Worm (Caenorhabditis elegans): ENCODE data around the gene ccm-3.

- no peak for TF ChIP-seq nhr-12 (tag; optimal IDR thresholded peaks at IDR 0.05)
- no peak for TF ChIP-seq unc-39 (tag; optimal IDR thresholded peaks at IDR 0.05)
- no peak for TF ChIP-seq mab-5 (tag; optimal IDR thresholded peaks at IDR 0.05)
- TF ChIP-seq lsy-2 (tag; optimal IDR thresholded peaks at IDR 0.05) = no peak
- TF ChIP-seq sptf-1 (tag; optimal IDR thresholded peaks at IDR 0.05) = no peak
- TF ChIP-seq elt-1 (tag; optimal IDR thresholded peaks at IDR 0.05; ENCODE audit: borderline replicate concordance, insufficient read depth) = no peak
- TF ChIP-seq unc-120 (tag; optimal IDR thresholded peaks at IDR 0.05; ENCODE audit: poor library complexity, severe bottlenecking) = no peak
- TF ChIP-seq mep-1 (tag; optimal IDR thresholded peaks at IDR 0.05) = no peak
- no peak for TF ChIP-seq flh-1 (GFP tag; optimal IDR thresholded peaks at IDR 0.05)
These were observed 40.0 kb upstream of the ccm-3 start, which contains the start of gene M28.10 for ce11 chrII:10646901-10647566.
